Worm (Caenorhabditis elegans): ENCODE measurements around the gene str-209.

The str-209 gene

DNA sequence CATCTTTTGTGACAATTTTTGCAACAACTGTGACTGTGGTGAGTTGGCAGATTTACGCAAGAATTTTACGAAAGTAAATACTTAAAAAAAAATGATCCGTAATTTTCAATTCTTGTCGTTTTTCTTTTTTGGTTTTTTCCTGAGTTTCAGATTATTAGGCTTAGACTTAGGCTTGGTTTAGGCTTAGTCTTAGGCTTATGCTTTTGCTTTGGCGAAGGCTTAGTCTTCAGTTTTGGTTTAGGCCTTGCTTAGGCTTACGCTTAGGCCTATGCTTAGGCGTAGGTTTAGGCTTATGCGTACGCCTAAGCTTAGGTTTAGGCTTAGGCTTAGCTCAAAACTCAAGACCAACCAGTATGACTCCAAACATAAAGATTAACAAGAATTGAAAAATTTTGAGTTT lies 8.9 kb downstream of the str-209 start:
- TF ChIP-seq sea-1 (GFP tag; conservative IDR thresholded peaks at IDR 0.05): no peak
- no peak for TF ChIP-seq hnd-1 (tag; optimal IDR thresholded peaks at IDR 0.05)
- no peak for TF ChIP-seq ama-1 (optimal IDR thresholded peaks at IDR 0.05)
- no peak for TF ChIP-seq ets-7 (tag; optimal IDR thresholded peaks at IDR 0.05)
- TF ChIP-seq pes-1 (GFP tag; IDR thresholded peaks at IDR 0.05): no peak
- peak; percentile 48 for TF ChIP-seq ceh-36 (tag; optimal IDR thresholded peaks at IDR 0.05)
- no peak for TF ChIP-seq F13C5.2 (tag; optimal IDR thresholded peaks at IDR 0.05)
- TF ChIP-seq hmbx-1 (tag; optimal IDR thresholded peaks at IDR 0.05): no peak
- no peak for TF ChIP-seq hmg-4 (GFP tag; optimal IDR thresholded peaks at IDR 0.05)

- no peak for TF ChIP-seq tra-4 (tag; optimal IDR thresholded peaks at IDR 0.05)
- TF ChIP-seq scrt-1 (GFP tag; IDR thresholded peaks at IDR 0.05): 0 out of 2 replicates have a peak, but pooled peaks have one; percentile 30
- no peak for TF ChIP-seq ceh-36 (tag; optimal IDR thresholded peaks at IDR 0.05)
Measured at ce11 chrV:4960686-4961085, 12.0 kb downstream of the str-209 start.

ce11 chrV:4962968-4963367 lies 14.2 kb downstream of the str-209 start, which contains the start of gene tam-1:
tam-1 (minus strand) TSS chrV:4963102.
- TF ChIP-seq F13C5.2 (tag; optimal IDR thresholded peaks at IDR 0.05) (peak; percentile 39), hnd-1 (tag; optimal IDR thresholded peaks at IDR 0.05) (no peak), ceh-36 (tag; optimal IDR thresholded peaks at IDR 0.05) (no peak), ceh-13 (GFP tag; optimal IDR thresholded peaks at IDR 0.05) (no peak), tra-4 (tag; optimal IDR thresholded peaks at IDR 0.05) (no peak), aly-1 (tag; optimal IDR thresholded peaks at IDR 0.05) (no peak), tbx-11 (GFP tag; IDR thresholded peaks at IDR 0.05) (no peak), hmbx-1 (tag; optimal IDR thresholded peaks at IDR 0.05) (no peak), scrt-1 (GFP tag; IDR thresholded peaks at IDR 0.05) (no peak), flt-1 (GFP tag; IDR thresholded peaks at IDR 0.05) (no peak), ama-1 (optimal IDR thresholded peaks at IDR 0.05) (no peak), hmg-4 (GFP tag; optimal IDR thresholded peaks at IDR 0.05) (peak; percentile 30), sea-1 (GFP tag; conservative IDR thresholded peaks at IDR 0.05) (no peak)

DNA sequence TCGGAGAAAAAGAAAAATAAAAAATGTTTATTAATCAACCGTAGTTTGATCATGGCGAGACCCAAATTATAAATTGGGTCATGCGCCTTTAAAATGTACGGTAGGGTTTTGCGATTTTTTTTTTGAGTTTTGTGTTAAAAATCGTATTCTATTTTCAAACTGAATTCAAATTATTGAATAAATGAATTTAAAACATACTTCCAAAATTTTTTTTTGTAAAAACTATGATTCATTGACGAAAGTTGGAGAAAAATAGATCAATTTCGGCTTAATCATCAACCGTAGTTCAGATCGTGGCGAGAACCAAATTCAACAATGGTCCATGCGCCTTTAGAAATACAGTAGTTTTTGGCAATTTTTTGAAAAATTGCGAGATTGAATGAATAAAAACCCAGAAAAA lies 14.9 kb downstream of the str-209 start:
- TF ChIP-seq B0310.2 (tag; optimal IDR thresholded peaks at IDR 0.05) (no peak), pes-1 (GFP tag; IDR thresholded peaks at IDR 0.05) (no peak), ceh-13 (GFP tag; optimal IDR thresholded peaks at IDR 0.05) (no peak), ama-1 (optimal IDR thresholded peaks at IDR 0.05) (no peak), ceh-36 (tag; optimal IDR thresholded peaks at IDR 0.05) (no peak), scrt-1 (GFP tag; IDR thresholded peaks at IDR 0.05) (no peak), F13C5.2 (tag; optimal IDR thresholded peaks at IDR 0.05) (no peak), aly-1 (tag; optimal IDR thresholded peaks at IDR 0.05) (no peak), tra-4 (tag; optimal IDR thresholded peaks at IDR 0.05) (no peak), sea-1 (GFP tag; conservative IDR thresholded peaks at IDR 0.05) (no peak), hmbx-1 (tag; optimal IDR thresholded peaks at IDR 0.05) (no peak), hnd-1 (tag; optimal IDR thresholded peaks at IDR 0.05) (no peak), tbx-11 (GFP tag; IDR thresholded peaks at IDR 0.05) (no peak), ets-7 (tag; optimal IDR thresholded peaks at IDR 0.05) (no peak), hmg-4 (GFP tag; optimal IDR thresholded peaks at IDR 0.05) (no peak), flt-1 (GFP tag; IDR thresholded peaks at IDR 0.05) (no peak)

- TF ChIP-seq aly-1 (tag; optimal IDR thresholded peaks at IDR 0.05): no peak
- peak; percentile 78 for TF ChIP-seq scrt-1 (GFP tag; IDR thresholded peaks at IDR 0.05)
- TF ChIP-seq ets-7 (tag; optimal IDR thresholded peaks at IDR 0.05): no peak
- TF ChIP-seq ama-1 (optimal IDR thresholded peaks at IDR 0.05): no peak
- TF ChIP-seq hmg-4 (GFP tag; optimal IDR thresholded peaks at IDR 0.05): peak; percentile 52
- no peak for TF ChIP-seq tbx-37 (GFP tag; conservative IDR thresholded peaks at IDR 0.05)
- TF ChIP-seq hmbx-1 (tag; optimal IDR thresholded peaks at IDR 0.05): no peak
- no peak for TF ChIP-seq tbx-11 (GFP tag; IDR thresholded peaks at IDR 0.05)
- no peak for TF ChIP-seq pes-1 (GFP tag; IDR thresholded peaks at IDR 0.05)
- peak; percentile 45 for TF ChIP-seq ceh-36 (tag; optimal IDR thresholded peaks at IDR 0.05)
- TF ChIP-seq sea-1 (GFP tag; conservative IDR thresholded peaks at IDR 0.05): no peak
- no peak for TF ChIP-seq tra-4 (tag; optimal IDR thresholded peaks at IDR 0.05)
- no peak for TF ChIP-seq hnd-1 (tag; optimal IDR thresholded peaks at IDR 0.05)
- TF ChIP-seq ceh-13 (GFP tag; optimal IDR thresholded peaks at IDR 0.05): no peak
Measured at ce11 chrV:4964020-4964635, 15.4 kb downstream of the str-209 start.

ce11 chrV:4964671-4965420 lies 16.1 kb downstream of the str-209 start:
- TF ChIP-seq B0310.2 (tag; optimal IDR thresholded peaks at IDR 0.05) (no peak), hnd-1 (tag; optimal IDR thresholded peaks at IDR 0.05) (no peak), ama-1 (optimal IDR thresholded peaks at IDR 0.05) (no peak), hmbx-1 (tag; optimal IDR thresholded peaks at IDR 0.05) (no peak), ceh-36 (tag; optimal IDR thresholded peaks at IDR 0.05) (no peak), hmg-4 (GFP tag; optimal IDR thresholded peaks at IDR 0.05) (no peak), tbx-11 (GFP tag; IDR thresholded peaks at IDR 0.05) (no peak), tbx-37 (GFP tag; conservative IDR thresholded peaks at IDR 0.05) (no peak), ceh-13 (GFP tag; optimal IDR thresholded peaks at IDR 0.05) (no peak), F13C5.2 (tag; optimal IDR thresholded peaks at IDR 0.05) (no peak), flt-1 (GFP tag; IDR thresholded peaks at IDR 0.05) (no peak), ets-7 (tag; optimal IDR thresholded peaks at IDR 0.05) (no peak), pes-1 (GFP tag; IDR thresholded peaks at IDR 0.05) (no peak), tra-4 (tag; optimal IDR thresholded peaks at IDR 0.05) (no peak), sea-1 (GFP tag; conservative IDR thresholded peaks at IDR 0.05) (no peak), aly-1 (tag; optimal IDR thresholded peaks at IDR 0.05) (no peak), scrt-1 (GFP tag; IDR thresholded peaks at IDR 0.05) (no peak)

DNA sequence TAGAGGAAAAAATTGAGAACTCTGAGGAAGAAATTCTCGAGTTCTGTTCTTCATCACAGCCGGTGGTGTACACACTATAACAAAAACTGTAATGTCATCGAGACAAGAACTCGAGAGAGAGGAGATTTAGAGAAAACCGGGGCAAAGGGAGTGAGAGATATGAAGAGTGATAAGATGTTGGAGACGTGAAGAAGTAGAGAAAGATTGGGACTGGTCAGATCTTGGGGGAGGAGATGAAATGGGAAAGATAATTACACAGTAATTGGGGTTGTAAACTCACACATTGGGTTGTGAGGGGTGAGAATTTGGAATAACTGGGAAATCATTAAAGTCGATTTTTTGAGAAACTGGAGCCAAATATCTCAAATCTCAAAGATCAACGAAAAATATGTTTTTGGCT lies 17.1 kb downstream of the str-209 start:
- TF ChIP-seq aly-1 (tag; optimal IDR thresholded peaks at IDR 0.05) (no peak), B0310.2 (tag; optimal IDR thresholded peaks at IDR 0.05) (no peak), ceh-36 (tag; optimal IDR thresholded peaks at IDR 0.05) (no peak), tra-4 (tag; optimal IDR thresholded peaks at IDR 0.05) (no peak), ama-1 (optimal IDR thresholded peaks at IDR 0.05) (no peak), hmg-4 (GFP tag; optimal IDR thresholded peaks at IDR 0.05) (no peak), F13C5.2 (tag; optimal IDR thresholded peaks at IDR 0.05) (no peak), hnd-1 (tag; optimal IDR thresholded peaks at IDR 0.05) (no peak), flt-1 (GFP tag; IDR thresholded peaks at IDR 0.05) (no peak), hmbx-1 (tag; optimal IDR thresholded peaks at IDR 0.05) (no peak), tbx-37 (GFP tag; conservative IDR thresholded peaks at IDR 0.05) (no peak), pes-1 (GFP tag; IDR thresholded peaks at IDR 0.05) (no peak), sea-1 (GFP tag; conservative IDR thresholded peaks at IDR 0.05) (no peak), scrt-1 (GFP tag; IDR thresholded peaks at IDR 0.05) (no peak), ets-7 (tag; optimal IDR thresholded peaks at IDR 0.05) (no peak)

All from whole organism, early embryonic.